Worm (Caenorhabditis elegans): ENCODE measurements around the gene str-187.

Gene str-187

ce11 chrIV:17265279-17265678 lies at the start of gene str-187:
TSS of gene str-187 (plus strand) at chrIV:17265579.
- TF ChIP-seq lsy-2 (tag; optimal IDR thresholded peaks at IDR 0.05) (no peak), ceh-83 (GFP tag; optimal IDR thresholded peaks at IDR 0.05) (no peak), flh-1 (GFP tag; optimal IDR thresholded peaks at IDR 0.05) (no peak)

- no peak for TF ChIP-seq blmp-1 (tag; optimal IDR thresholded peaks at IDR 0.05)
- no peak for TF ChIP-seq zip-8 (tag; optimal IDR thresholded peaks at IDR 0.05)
These were observed 49.3 kb upstream of the str-187 start, which contains the start of gene Y116A8B.1 for ce11 chrIV:17216048-17216447. TSS of gene Y116A8B.1 (plus strand) at chrIV:17216348.

DNA sequence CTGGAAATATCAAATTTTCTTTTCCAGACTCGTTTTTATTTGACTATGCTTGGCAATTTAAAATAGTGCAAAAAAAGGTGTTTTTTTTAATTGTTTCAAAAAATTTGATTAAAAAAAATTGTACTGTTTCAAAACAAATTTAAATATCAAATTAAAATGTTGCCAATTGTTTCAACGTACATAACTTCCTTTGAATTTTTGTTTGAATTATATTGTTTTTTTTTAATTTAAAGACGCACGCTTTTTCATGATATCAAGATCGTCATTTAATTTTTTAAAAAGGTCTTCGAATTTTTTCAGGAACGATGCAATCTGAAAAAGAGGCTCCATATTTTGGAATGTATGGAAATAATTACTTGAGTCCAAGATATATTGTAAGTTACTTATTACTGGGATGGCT lies 41.9 kb upstream of the str-187 start, which contains the start of gene Y116A8B.4:
Gene Y116A8B.4, plus strand, starts transcription at position 301 of the 400 bp plus-strand sequence.
- TF ChIP-seq sptf-1 (tag; optimal IDR thresholded peaks at IDR 0.05) (no peak), cnd-1 (tag; optimal IDR thresholded peaks at IDR 0.05) (no peak), drap-1 (GFP tag; optimal IDR thresholded peaks at IDR 0.05) (no peak), M03D4.4 (tag; optimal IDR thresholded peaks at IDR 0.05) (no peak), lin-13 (tag; optimal IDR thresholded peaks at IDR 0.05) (no peak), mls-2 (tag; optimal IDR thresholded peaks at IDR 0.05) (no peak), lsy-2 (tag; optimal IDR thresholded peaks at IDR 0.05) (no peak), nhr-28 (tag; optimal IDR thresholded peaks at IDR 0.05) (no peak), zip-8 (tag; optimal IDR thresholded peaks at IDR 0.05) (no peak), ceh-83 (GFP tag; optimal IDR thresholded peaks at IDR 0.05) (no peak)

- TF ChIP-seq mep-1 (tag; optimal IDR thresholded peaks at IDR 0.05) (no peak), hlh-1 (tag; optimal IDR thresholded peaks at IDR 0.05) (no peak), lin-13 (tag; optimal IDR thresholded peaks at IDR 0.05) (no peak), pha-4 (tag; optimal IDR thresholded peaks at IDR 0.05) (no peak), ztf-11 (tag; optimal IDR thresholded peaks at IDR 0.05) (no peak), ham-2 (GFP tag; optimal IDR thresholded peaks at IDR 0.05) (no peak), tbx-8 (GFP tag; optimal IDR thresholded peaks at IDR 0.05) (no peak), ceh-43 (GFP tag; optimal IDR thresholded peaks at IDR 0.05) (no peak), elt-3 (tag; optimal IDR thresholded peaks at IDR 0.05) (no peak)
These were observed 34.4 kb upstream of the str-187 start, which contains the start of gene npr-32 for ce11 chrIV:17230958-17231357. TSS of gene npr-32 (minus strand) at chrIV:17231058.

DNA sequence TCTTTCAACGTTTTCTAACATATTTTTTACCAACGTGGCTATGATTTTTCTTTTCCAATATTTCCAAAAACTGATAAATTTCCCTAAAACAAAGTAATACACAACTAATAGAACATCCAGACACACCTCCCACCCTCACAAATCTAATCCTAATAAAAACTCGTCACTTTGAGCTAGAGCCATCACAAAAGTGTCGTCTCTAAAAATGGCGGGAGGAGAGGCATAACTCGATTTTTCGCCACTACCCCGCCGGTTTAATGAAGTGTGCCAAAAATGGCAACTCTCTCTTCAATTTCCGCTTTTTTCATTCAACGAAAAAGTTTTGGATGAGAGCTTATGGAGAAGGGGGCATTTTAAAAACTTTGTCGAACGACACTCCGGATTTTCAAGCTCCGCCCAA lies 32.5 kb upstream of the str-187 start:
- no peak for TF ChIP-seq ceh-43 (GFP tag; optimal IDR thresholded peaks at IDR 0.05)
- TF ChIP-seq mls-2 (tag; optimal IDR thresholded peaks at IDR 0.05) = no peak
- TF ChIP-seq cnd-1 (tag; optimal IDR thresholded peaks at IDR 0.05) = no peak
- no peak for TF ChIP-seq unc-62 (GFP tag; optimal IDR thresholded peaks at IDR 0.05)
- no peak for TF ChIP-seq elt-1 (tag; optimal IDR thresholded peaks at IDR 0.05; ENCODE audit: borderline replicate concordance, insufficient read depth)
- TF ChIP-seq sptf-1 (tag; optimal IDR thresholded peaks at IDR 0.05) = no peak
- TF ChIP-seq ceh-39 (tag; optimal IDR thresholded peaks at IDR 0.05) = no peak
- no peak for TF ChIP-seq ham-2 (GFP tag; optimal IDR thresholded peaks at IDR 0.05)
- TF ChIP-seq ces-1 (GFP tag; optimal IDR thresholded peaks at IDR 0.05) = peak; percentile 77

- TF ChIP-seq unc-120 (tag; optimal IDR thresholded peaks at IDR 0.05; ENCODE audit: poor library complexity, severe bottlenecking) = no peak
- TF ChIP-seq ces-1 (GFP tag; optimal IDR thresholded peaks at IDR 0.05) = peak; percentile 91
These were observed 31.9 kb upstream of the str-187 start for ce11 chrIV:17233494-17233893.

ce11 chrIV:17237029-17237428 lies 28.4 kb upstream of the str-187 start:
- no peak for TF ChIP-seq zip-8 (tag; optimal IDR thresholded peaks at IDR 0.05)
- TF ChIP-seq ces-1 (GFP tag; optimal IDR thresholded peaks at IDR 0.05) = peak; percentile 26
- TF ChIP-seq ceh-43 (GFP tag; optimal IDR thresholded peaks at IDR 0.05) = no peak

DNA sequence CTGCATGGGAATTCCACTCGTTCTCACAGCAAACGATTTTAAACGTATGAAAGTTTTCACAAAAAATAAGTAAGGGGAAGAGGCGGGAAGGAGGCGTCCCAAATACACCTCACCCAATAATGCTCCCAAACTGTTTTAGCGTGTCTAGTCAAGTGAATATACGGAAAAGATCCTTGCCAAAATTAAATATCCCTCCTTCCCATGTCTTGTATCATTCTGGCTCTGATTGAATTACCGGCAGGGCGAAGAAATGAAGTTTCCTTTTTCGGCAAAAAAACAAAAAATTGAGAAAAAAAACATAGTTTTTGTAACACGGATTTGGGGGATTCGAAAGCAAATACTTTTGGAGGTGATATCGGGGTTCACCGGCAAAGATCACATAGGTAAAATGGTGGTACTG lies 26.4 kb upstream of the str-187 start:
- no peak for TF ChIP-seq mep-1 (tag; optimal IDR thresholded peaks at IDR 0.05)
- no peak for TF ChIP-seq nhr-2 (tag; optimal IDR thresholded peaks at IDR 0.05)
- TF ChIP-seq ceh-39 (tag; optimal IDR thresholded peaks at IDR 0.05) = no peak
- peak; percentile 60 for TF ChIP-seq ces-1 (GFP tag; optimal IDR thresholded peaks at IDR 0.05)
- TF ChIP-seq nhr-28 (tag; optimal IDR thresholded peaks at IDR 0.05) = no peak

All from whole organism, mixed stage, embryonic.